Fruit fly (Drosophila melanogaster): ENCODE data around the gene CG44271.

dm6 chr2L:6783395-6783794 is 35.7 kb upstream of the CG44271 start:
- no peak for TF ChIP-seq rn (GFP tag; IDR thresholded peaks at IDR 0.05)
- TF ChIP-seq fd96Ca (GFP tag; IDR thresholded peaks at IDR 0.05) = no peak
- no peak for TF ChIP-seq gl (tag; optimal IDR thresholded peaks at IDR 0.05)
- TF ChIP-seq EcR (GFP tag; optimal IDR thresholded peaks at IDR 0.05) = no peak
- no peak for TF ChIP-seq Ets98B (GFP tag; IDR thresholded peaks at IDR 0.05)
- no peak for TF ChIP-seq CG8159 (tag; optimal IDR thresholded peaks at IDR 0.05)
- no peak for TF ChIP-seq CG14655 (GFP tag; optimal IDR thresholded peaks at IDR 0.05)
- no peak for TF ChIP-seq CG17806 (tag; optimal IDR thresholded peaks at IDR 0.05)

Measured in whole organism, pupa.